Worm (Caenorhabditis elegans) whole organism, L3 larva: ENCODE measurements around the gene C03H12.1.
A peak's percentile ranks its signal among the peaks of the same experiment; 100 is the strongest.

Experiments used
- R02D3.7 ChIP-seq: fragments of 150-350 bp; optimal IDR thresholded peaks from 2 replicates; lab custom pipeline; 2014; ENCODE audit warnings: missing biosample characterization, missing genetic modification characterization
- aly-2 ChIP-seq: fragments of 150-350 bp; optimal IDR thresholded peaks from 2 replicates; lab custom pipeline; 2014; ENCODE audit warnings: missing biosample characterization, missing genetic modification characterization
- ama-1 ChIP-seq: fragments of 150-350 bp; optimal IDR thresholded peaks from 2 replicates; lab custom pipeline; 2018
- ceh-16 ChIP-seq: sonication (generic microtip); optimal IDR thresholded peaks from 2 replicates; lab custom pipeline; 2017; ENCODE audit warnings: missing biosample characterization, missing genetic modification characterization
- ceh-82 ChIP-seq: fragments of 150-350 bp; optimal IDR thresholded peaks from 2 replicates; lab custom pipeline; 2014; ENCODE audit warnings: missing biosample characterization, missing genetic modification characterization
- ceh-9 ChIP-seq: sonication (generic microtip); optimal IDR thresholded peaks from 2 replicates; lab custom pipeline; 2018; ENCODE audit warnings: missing biosample characterization, missing genetic modification characterization
- daf-12 ChIP-seq: fragments of 150-350 bp; optimal IDR thresholded peaks from 2 replicates; lab custom pipeline; 2014; ENCODE audit warnings: missing biosample characterization, missing genetic modification reagents, missing genetic modification characterization
- egl-5 ChIP-seq: fragments of 150-350 bp; optimal IDR thresholded peaks from 2 replicates; lab custom pipeline; 2017; ENCODE audit warnings: missing biosample characterization, missing genetic modification reagents, missing genetic modification characterization, inconsistent platforms
- elt-1 ChIP-seq: fragments of 150-350 bp; optimal IDR thresholded peaks from 2 replicates; lab custom pipeline; 2014; ENCODE audit warnings: missing biosample characterization, missing genetic modification characterization
- elt-2 ChIP-seq: sonication (generic microtip); optimal IDR thresholded peaks from 2 replicates; lab custom pipeline; 2016; ENCODE audit warnings: missing genetic modification reagents, mild to moderate bottlenecking, missing genetic modification characterization, missing compliant biosample characterization
- elt-3 ChIP-seq, 3 experiments: fragments of 150-350 bp in 1 of 3; sonication (generic microtip) in 2 of 3; optimal IDR thresholded peaks; 2 replicates in 2 of 3; 4 replicates in 1 of 3; lab custom pipeline; 2014 to 2017; ENCODE audit warnings: missing biosample characterization in 3 of 3, missing genetic modification characterization in 3 of 3
- eor-1 ChIP-seq, 2 experiments: fragments of 150-350 bp; optimal IDR thresholded peaks; 2 replicates each; lab custom pipeline; 2014 to 2018; ENCODE audit warnings: missing biosample characterization in 2 of 2, missing genetic modification characterization in 2 of 2
- fkh-10 ChIP-seq: sonication (generic microtip); optimal IDR thresholded peaks from 2 replicates; lab custom pipeline; 2017; ENCODE audit warnings: missing biosample characterization, missing genetic modification reagents, missing genetic modification characterization
- fkh-2 ChIP-seq: fragments of 150-350 bp; optimal IDR thresholded peaks from 2 replicates; lab custom pipeline; 2014; ENCODE audit warnings: missing biosample characterization, missing genetic modification reagents, missing genetic modification characterization
- fos-1 ChIP-seq: fragments of 150-350 bp; optimal IDR thresholded peaks from 2 replicates; lab custom pipeline; 2014; ENCODE audit warnings: missing biosample characterization, missing genetic modification characterization
- hmg-11 ChIP-seq: sonication (generic microtip); optimal IDR thresholded peaks from 2 replicates; lab custom pipeline; 2016; ENCODE audit warnings: missing genetic modification characterization, missing compliant biosample characterization
- jun-1 ChIP-seq: fragments of 150-350 bp; optimal IDR thresholded peaks from 2 replicates; lab custom pipeline; 2014; ENCODE audit warnings: missing biosample characterization, missing genetic modification reagents, missing genetic modification characterization
- lin-15B ChIP-seq: fragments of 150-350 bp; optimal IDR thresholded peaks from 2 replicates; lab custom pipeline; 2014; ENCODE audit warnings: missing biosample characterization, missing genetic modification characterization
- lin-39 ChIP-seq: fragments of 150-350 bp; optimal IDR thresholded peaks from 2 replicates; lab custom pipeline; 2018; ENCODE audit warnings: missing biosample characterization, missing genetic modification reagents, missing genetic modification characterization
- lsy-12 ChIP-seq: sonication (generic microtip); optimal IDR thresholded peaks from 2 replicates; lab custom pipeline; 2016; ENCODE audit warnings: mild to moderate bottlenecking, missing genetic modification characterization, missing compliant biosample characterization
- mdl-1 ChIP-seq: fragments of 150-350 bp; optimal IDR thresholded peaks from 2 replicates; lab custom pipeline; 2014; ENCODE audit warnings: missing biosample characterization, missing genetic modification characterization
- mml-1 ChIP-seq: fragments of 150-350 bp; sonication (generic microtip); optimal IDR thresholded peaks from 3 replicates; lab custom pipeline; 2014; ENCODE audit warnings: missing biosample characterization, missing genetic modification characterization
- nfya-1 ChIP-seq: sonication (generic microtip); optimal IDR thresholded peaks from 2 replicates; lab custom pipeline; 2017; ENCODE audit warnings: missing genetic modification characterization, mild to moderate bottlenecking, missing compliant biosample characterization, antibody characterized with exemption, moderate library complexity; ENCODE audit not compliant: insufficient read depth
- nhr-11 ChIP-seq: fragments of 150-350 bp; optimal IDR thresholded peaks from 2 replicates; lab custom pipeline; 2014; ENCODE audit warnings: missing biosample characterization, missing genetic modification characterization
- nhr-12 ChIP-seq: fragments of 150-350 bp; optimal IDR thresholded peaks from 2 replicates; lab custom pipeline; 2014; ENCODE audit warnings: missing biosample characterization, missing genetic modification characterization
- nhr-28 ChIP-seq: fragments of 150-350 bp; optimal IDR thresholded peaks from 2 replicates; lab custom pipeline; 2014; ENCODE audit warnings: missing biosample characterization, missing genetic modification characterization
- nhr-43 ChIP-seq: sonication (generic microtip); optimal IDR thresholded peaks from 2 replicates; lab custom pipeline; 2016; ENCODE audit warnings: mild to moderate bottlenecking, missing genetic modification characterization, missing compliant biosample characterization; ENCODE audit not compliant: poor library complexity, severe bottlenecking
- nhr-76 ChIP-seq: fragments of 150-350 bp; sonication (generic microtip); optimal IDR thresholded peaks from 5 replicates; lab custom pipeline; 2014; ENCODE audit warnings: missing biosample characterization, missing genetic modification characterization
- nhr-77 ChIP-seq: fragments of 150-350 bp; optimal IDR thresholded peaks from 2 replicates; lab custom pipeline; 2014; ENCODE audit warnings: missing biosample characterization, missing genetic modification characterization
- pha-4 ChIP-seq: fragments of 150-350 bp; optimal IDR thresholded peaks from 2 replicates; lab custom pipeline; 2014; ENCODE audit warnings: missing biosample characterization, missing genetic modification reagents, missing genetic modification characterization
- pqm-1 ChIP-seq: fragments of 150-350 bp; optimal IDR thresholded peaks from 2 replicates; lab custom pipeline; 2017; ENCODE audit warnings: missing biosample characterization, missing genetic modification characterization, inconsistent platforms
- sea-2 ChIP-seq: fragments of 150-350 bp; sonication (generic microtip); optimal IDR thresholded peaks from 4 replicates; lab custom pipeline; 2014; ENCODE audit warnings: missing biosample characterization, missing genetic modification reagents, missing genetic modification characterization
- skn-1 ChIP-seq: fragments of 150-350 bp; optimal IDR thresholded peaks from 2 replicates; lab custom pipeline; 2014; ENCODE audit warnings: missing biosample characterization, missing genetic modification characterization
- snpc-4 ChIP-seq: fragments of 150-350 bp; optimal IDR thresholded peaks from 2 replicates; lab custom pipeline; 2014; ENCODE audit warnings: missing biosample characterization, missing genetic modification characterization
- tbx-2 ChIP-seq: sonication (generic microtip); optimal IDR thresholded peaks from 2 replicates; lab custom pipeline; 2016; ENCODE audit warnings: mild to moderate bottlenecking, missing genetic modification characterization, missing compliant biosample characterization
- unc-39 ChIP-seq: sonication (generic microtip); optimal IDR thresholded peaks from 4 replicates; lab custom pipeline; 2017; ENCODE audit warnings: missing biosample characterization, missing genetic modification characterization
- ztf-11 ChIP-seq: fragments of 150-350 bp; optimal IDR thresholded peaks from 2 replicates; lab custom pipeline; 2014; ENCODE audit warnings: missing biosample characterization, missing genetic modification characterization

C03H12.1 gene

DNA sequence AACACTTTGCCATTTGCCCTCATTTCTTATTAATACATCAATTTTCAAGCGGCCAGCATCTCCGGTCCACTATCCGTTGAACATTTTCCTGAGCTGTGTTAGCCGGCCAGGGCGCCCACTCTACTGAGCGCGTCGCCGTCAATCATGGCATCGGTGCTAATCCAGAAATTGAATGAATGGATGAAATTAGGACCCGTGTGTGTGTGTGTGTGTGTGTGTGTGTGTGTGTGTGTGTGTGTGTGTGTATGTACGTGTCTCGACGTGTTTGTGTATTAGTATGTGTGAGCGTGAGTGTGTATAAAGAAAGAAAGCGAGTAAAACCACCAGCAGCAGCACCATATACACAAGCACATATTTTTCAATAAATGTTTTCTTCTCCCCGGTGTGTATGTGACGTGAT lies 36.1 kb upstream of the C03H12.1 start:
- TF ChIP-seq lsy-12 (tag; lab: Kevin White, UChicago): no peak
- no peak for TF ChIP-seq nhr-43 (tag; lab: Kevin White, UChicago)
- TF ChIP-seq tbx-2: no peak
- no peak for TF ChIP-seq mml-1
- peak; percentile 55 for TF ChIP-seq lin-39 (tag; lab: Kevin White, UChicago)
- no peak for TF ChIP-seq sea-2 (GFP tag; lab: Kevin White, UChicago)

DNA sequence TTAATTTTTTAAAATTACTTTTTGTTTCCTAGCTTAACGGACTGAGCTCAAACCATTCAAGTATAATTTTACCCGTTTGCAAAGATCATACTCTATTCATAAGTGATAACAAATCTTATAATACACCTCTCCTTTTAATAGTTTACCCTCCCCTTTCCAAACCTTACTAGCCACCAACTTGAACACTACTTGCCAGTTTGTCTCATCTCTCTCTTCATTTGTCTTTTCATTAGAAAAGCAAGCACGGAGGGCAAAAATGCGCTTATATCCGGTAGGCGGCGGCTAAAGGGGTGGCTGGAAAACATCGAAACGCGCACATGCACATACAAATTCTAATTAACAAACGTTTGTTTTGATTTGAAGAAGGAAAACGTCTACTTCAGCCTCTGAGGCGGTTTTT lies 34.3 kb upstream of the C03H12.1 start:
- no peak for TF ChIP-seq jun-1 (tag; lab: Kevin White, UChicago)
- TF ChIP-seq elt-3 (tag; optimal IDR thresholded peaks at IDR 0.05; lab: Kevin White, UChicago): no peak
- no peak for TF ChIP-seq hmg-11 (tag; lab: Kevin White, UChicago)
- no peak for TF ChIP-seq skn-1 (tag; lab: Kevin White, UChicago)
- TF ChIP-seq nhr-77 (tag; lab: Kevin White, UChicago): no peak
- TF ChIP-seq aly-2 (tag; lab: Kevin White, UChicago): no peak
- no peak for TF ChIP-seq R02D3.7 (tag; lab: Kevin White, UChicago)
- no peak for TF ChIP-seq elt-2 (tag; lab: Kevin White, UChicago)
- TF ChIP-seq tbx-2: no peak
- TF ChIP-seq ceh-16 (tag; lab: Kevin White, UChicago): no peak
- no peak for TF ChIP-seq daf-12 (tag; lab: Kevin White, UChicago)
- no peak for TF ChIP-seq egl-5
- no peak for TF ChIP-seq unc-39 (tag; lab: Kevin White, UChicago)
- no peak for TF ChIP-seq ceh-82 (tag; lab: Kevin White, UChicago)
- no peak for TF ChIP-seq fkh-2
- TF ChIP-seq pha-4 (tag; lab: Kevin White, UChicago): no peak
- no peak for TF ChIP-seq eor-1 (tag; optimal IDR thresholded peaks at IDR 0.05; lab: Kevin White, UChicago)
- TF ChIP-seq ceh-9 (tag; lab: Kevin White, UChicago): no peak
- no peak for TF ChIP-seq nhr-12
- TF ChIP-seq pqm-1: no peak
- TF ChIP-seq, all 47 proteins: peak for 0

ce11 chrX:15655623-15656022 lies 33.6 kb upstream of the C03H12.1 start:
- TF ChIP-seq elt-3 (tag; optimal IDR thresholded peaks at IDR 0.05; lab: Kevin White, UChicago) (no peak), elt-2 (tag; lab: Kevin White, UChicago) (no peak), snpc-4 (no peak), nhr-11 (no peak), nhr-28 (tag; lab: Kevin White, UChicago) (no peak), nhr-76 (tag; lab: Kevin White, UChicago) (no peak), ztf-11 (tag; lab: Kevin White, UChicago) (no peak), mml-1 (no peak), ceh-16 (tag; lab: Kevin White, UChicago) (no peak), ceh-82 (tag; lab: Kevin White, UChicago) (no peak), fos-1 (tag; lab: Kevin White, UChicago) (no peak), mdl-1 (tag; lab: Kevin White, UChicago) (no peak), pqm-1 (no peak), tbx-2 (no peak), elt-1 (tag; lab: Kevin White, UChicago) (no peak), lin-15B (tag; lab: Kevin White, UChicago) (no peak), aly-2 (tag; lab: Kevin White, UChicago) (no peak)
- TF ChIP-seq, all 47 proteins: peak for 0

DNA sequence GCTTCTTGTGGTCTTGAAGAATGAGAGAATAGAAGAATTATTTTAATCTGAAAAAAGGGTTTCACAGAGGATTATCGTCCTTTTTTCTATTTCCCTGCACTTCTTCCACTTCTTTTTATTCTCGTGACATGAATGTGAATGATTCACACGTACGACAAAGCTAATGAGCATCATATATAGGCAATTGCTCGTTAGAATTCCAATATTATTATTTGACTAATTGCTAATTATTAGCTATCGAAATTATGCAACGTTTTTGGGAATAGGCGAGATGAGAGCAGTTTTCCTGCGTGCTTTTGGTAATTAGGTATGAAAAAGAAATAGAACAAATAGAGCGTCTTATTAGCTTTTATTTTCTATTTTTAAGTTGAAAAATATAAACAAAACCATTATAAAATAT lies 31.5 kb upstream of the C03H12.1 start:
- no peak for TF ChIP-seq nhr-43 (tag; lab: Kevin White, UChicago)

ce11 chrX:15659561-15659960 lies 29.7 kb upstream of the C03H12.1 start:
- peak; percentile 25 for TF ChIP-seq nfya-1 (tag; lab: Kevin White, UChicago)
- TF ChIP-seq snpc-4: no peak
- no peak for TF ChIP-seq ceh-16 (tag; lab: Kevin White, UChicago)
- TF ChIP-seq lin-39 (tag; lab: Kevin White, UChicago): peak; percentile 14
- TF ChIP-seq fkh-10 (GFP tag; lab: Kevin White, UChicago): peak; percentile 44
- TF ChIP-seq pha-4 (tag; lab: Kevin White, UChicago): no peak
- no peak for TF ChIP-seq nhr-28 (tag; lab: Kevin White, UChicago)
- no peak for TF ChIP-seq eor-1 (tag; optimal IDR thresholded peaks at IDR 0.05; lab: Kevin White, UChicago)
- peak; percentile 6 for TF ChIP-seq hmg-11 (tag; lab: Kevin White, UChicago)
- TF ChIP-seq nhr-77 (tag; lab: Kevin White, UChicago): no peak
- no peak for TF ChIP-seq pqm-1
- no peak for TF ChIP-seq elt-1 (tag; lab: Kevin White, UChicago)
- TF ChIP-seq ama-1 (lab: Kevin White, UChicago): no peak
- no peak for TF ChIP-seq skn-1 (tag; lab: Kevin White, UChicago)
- TF ChIP-seq, all 47 proteins: peak for 4
